Worm (Caenorhabditis elegans) whole organism, L3 larva: ENCODE data around the gene rcq-5.

ENCODE experiments used
- nhr-11 ChIP-seq: fragments of 150-350 bp; optimal IDR thresholded peaks from 2 replicates; lab custom pipeline; 2014; ENCODE audit warnings: missing biosample characterization, missing genetic modification characterization
- nhr-12 ChIP-seq: fragments of 150-350 bp; optimal IDR thresholded peaks from 2 replicates; lab custom pipeline; 2014; ENCODE audit warnings: missing biosample characterization, missing genetic modification characterization
- nhr-237 ChIP-seq: fragments of 150-350 bp; optimal IDR thresholded peaks from 2 replicates; lab custom pipeline; 2014; ENCODE audit warnings: missing biosample characterization, missing genetic modification characterization
- nhr-25 ChIP-seq: sonication (generic microtip); optimal IDR thresholded peaks from 2 replicates; lab custom pipeline; 2017; ENCODE audit warnings: missing biosample characterization, missing genetic modification characterization
- nhr-77 ChIP-seq: fragments of 150-350 bp; optimal IDR thresholded peaks from 2 replicates; lab custom pipeline; 2014; ENCODE audit warnings: missing biosample characterization, missing genetic modification characterization
- unc-39 ChIP-seq: sonication (generic microtip); optimal IDR thresholded peaks from 4 replicates; lab custom pipeline; 2017; ENCODE audit warnings: missing biosample characterization, missing genetic modification characterization

- TF ChIP-seq nhr-77 (tag; lab: Kevin White, UChicago) (no peak), nhr-11 (tag; lab: Kevin White, UChicago) (no peak), nhr-25 (tag; lab: Kevin White, UChicago) (no peak), nhr-12 (tag; lab: Kevin White, UChicago) (no peak), unc-39 (tag; lab: Kevin White, UChicago) (no peak), nhr-237 (no peak)
Measured at ce11 chrIII:4098107-4098620, 40.4 kb upstream of the rcq-5 start, which contains the start of gene rei-1.
